Fruit fly (Drosophila melanogaster) whole organism, pupa: ENCODE measurements around the gene Cap-D3.

ENCODE experiments used
- CG13204 ChIP-seq: fragments of 200-800 bp; sonication (Bioruptor generic); optimal IDR thresholded peaks from 2 replicates; lab custom pipeline; 2018; ENCODE audit warnings: missing biosample characterization, mild to moderate bottlenecking, missing genetic modification characterization, moderate library complexity
- CG8159 ChIP-seq: fragments of 200-800 bp; sonication (Bioruptor generic); optimal IDR thresholded peaks from 3 replicates; lab custom pipeline; 2018; ENCODE audit warnings: missing biosample characterization, mild to moderate bottlenecking, missing genetic modification characterization, moderate library complexity
- D1 ChIP-seq: fragments of 200-800 bp; sonication (Bioruptor generic); optimal IDR thresholded peaks from 2 replicates; lab custom pipeline; 2018; ENCODE audit warnings: missing biosample characterization, mild to moderate bottlenecking, missing genetic modification characterization, moderate library complexity
- Ets98B ChIP-seq: fragments of 200-800 bp; sonication (Bioruptor generic); IDR thresholded peaks from 2 replicates; pipeline ENCODE4 v1.3.6; 2022; ENCODE audit warnings: missing biosample characterization, missing genetic modification characterization
- Pif1B ChIP-seq: fragments of 200-800 bp; sonication (Bioruptor generic); optimal IDR thresholded peaks from 3 replicates; lab custom pipeline; 2016; ENCODE audit warnings: missing biosample characterization, missing genetic modification characterization

DNA sequence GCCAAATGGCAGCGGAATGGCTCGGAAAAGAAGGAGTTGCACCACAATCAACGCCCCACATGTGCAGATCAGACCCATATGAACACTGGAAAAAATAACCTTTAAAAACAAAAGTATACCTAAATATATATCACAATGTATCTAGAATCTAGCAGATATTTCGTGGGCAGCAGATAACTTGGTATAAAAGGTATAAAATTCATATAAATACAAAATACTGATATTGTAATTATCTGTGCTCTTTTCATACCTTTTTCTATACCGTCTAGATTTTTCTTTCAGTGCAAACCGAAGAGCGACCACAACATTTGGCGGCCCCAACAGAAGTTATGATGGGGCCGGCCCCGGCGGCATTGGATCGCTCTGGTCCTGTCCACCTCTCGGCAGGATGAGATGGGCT is 24.4 kb upstream of the Cap-D3 start:
- TF ChIP-seq CG8159 (tag; lab: Kevin White, UChicago), result peak; percentile 76
- no peak for TF ChIP-seq Ets98B
- TF ChIP-seq D1, result no peak
- peak; percentile 29 for TF ChIP-seq Pif1B (GFP tag; lab: Kevin White, UChicago)
- peak; percentile 44 for TF ChIP-seq CG13204
